Fruit fly (Drosophila melanogaster) whole organism, embryonic: ENCODE data around the gene CG9839.

Source experiments
- Aef1 ChIP-seq: fragments of 200-800 bp; sonication (Bioruptor generic); IDR thresholded peaks from 3 replicates; pipeline ENCODE4 v1.3.6; 2022; ENCODE audit warnings: missing biosample characterization, missing genetic modification characterization
- Atf3 ChIP-seq: fragments of 200-800 bp; sonication (Bioruptor generic); optimal IDR thresholded peaks from 3 replicates; lab custom pipeline; 2016; ENCODE audit warnings: missing biosample characterization, missing genetic modification characterization
- Atf6 ChIP-seq: fragments of 200-800 bp; sonication (Bioruptor generic); IDR thresholded peaks from 2 replicates; pipeline ENCODE4 v1.3.6; 2022; ENCODE audit warnings: missing biosample characterization, missing genetic modification characterization
- CG10147 ChIP-seq: fragments of 200-800 bp; sonication (Bioruptor generic); optimal IDR thresholded peaks from 2 replicates; lab custom pipeline; 2019; ENCODE audit warnings: missing biosample characterization, mild to moderate bottlenecking, missing genetic modification characterization, moderate library complexity
- CG10366 ChIP-seq: fragments of 200-800 bp; sonication (Bioruptor generic); IDR thresholded peaks from 2 replicates; pipeline ENCODE4 v1.3.6; 2022; ENCODE audit warnings: missing biosample characterization, missing genetic modification characterization
- CG10979 ChIP-seq: fragments of 200-800 bp; sonication (Bioruptor generic); optimal IDR thresholded peaks from 2 replicates; lab custom pipeline; 2018; ENCODE audit warnings: missing biosample characterization, mild to moderate bottlenecking, missing genetic modification characterization, moderate library complexity
- CG11398 ChIP-seq: fragments of 200-800 bp; sonication (Bioruptor generic); optimal IDR thresholded peaks from 2 replicates; lab custom pipeline; 2016; ENCODE audit warnings: missing biosample characterization, missing genetic modification characterization
- CG12104 ChIP-seq: fragments of 200-800 bp; sonication (Bioruptor generic); optimal IDR thresholded peaks from 3 replicates; lab custom pipeline; 2016; ENCODE audit warnings: missing biosample characterization, missing genetic modification characterization
- CG12236 ChIP-seq: fragments of 200-800 bp; sonication (Bioruptor generic); optimal IDR thresholded peaks from 2 replicates; lab custom pipeline; 2016; ENCODE audit warnings: missing biosample characterization, missing genetic modification characterization
- CG12299 ChIP-seq: fragments of 200-800 bp; sonication (Bioruptor generic); optimal IDR thresholded peaks from 2 replicates; lab custom pipeline; 2018; ENCODE audit warnings: missing biosample characterization, mild to moderate bottlenecking, missing genetic modification characterization
- CG13775 ChIP-seq: fragments of 200-800 bp; sonication (Bioruptor generic); optimal IDR thresholded peaks from 3 replicates; lab custom pipeline; 2017; ENCODE audit warnings: missing biosample characterization, mild to moderate bottlenecking, missing genetic modification characterization
- CG15601 ChIP-seq: fragments of 200-800 bp; sonication (Bioruptor generic); optimal IDR thresholded peaks from 3 replicates; lab custom pipeline; 2019; ENCODE audit warnings: missing biosample characterization, mild to moderate bottlenecking, missing genetic modification characterization, moderate library complexity
- CG17186 ChIP-seq: fragments of 200-800 bp; sonication (Bioruptor generic); optimal IDR thresholded peaks from 3 replicates; lab custom pipeline; 2017; ENCODE audit warnings: missing biosample characterization, missing genetic modification reagents, missing genetic modification characterization
- CG17568 ChIP-seq: fragments of 200-800 bp; sonication (Bioruptor generic); optimal IDR thresholded peaks from 2 replicates; lab custom pipeline; 2018; ENCODE audit warnings: missing biosample characterization, mild to moderate bottlenecking, missing genetic modification characterization, moderate library complexity
- CG18764 ChIP-seq: fragments of 200-800 bp; sonication (Bioruptor generic); optimal IDR thresholded peaks from 3 replicates; lab custom pipeline; 2016; ENCODE audit warnings: missing biosample characterization, missing genetic modification characterization
- CG2116 ChIP-seq: fragments of 200-800 bp; sonication (Bioruptor generic); optimal IDR thresholded peaks from 3 replicates; lab custom pipeline; 2018; ENCODE audit warnings: missing biosample characterization, mild to moderate bottlenecking, missing genetic modification characterization
- CG2129 ChIP-seq: fragments of 200-800 bp; sonication (Bioruptor generic); IDR thresholded peaks from 2 replicates; pipeline ENCODE4 v1.3.6; 2022; ENCODE audit warnings: missing biosample characterization, missing genetic modification characterization; ENCODE audit not compliant: partially characterized antibody
- CG42726 ChIP-seq: fragments of 200-800 bp; sonication (Bioruptor generic); IDR thresholded peaks from 2 replicates; pipeline ENCODE4 v1.3.6; 2022; ENCODE audit warnings: missing biosample characterization, missing genetic modification characterization; ENCODE audit not compliant: partially characterized antibody
- CG4730 ChIP-seq: fragments of 200-800 bp; sonication (Bioruptor generic); IDR thresholded peaks from 2 replicates; pipeline ENCODE4 v1.3.6; 2022; ENCODE audit warnings: missing biosample characterization, missing genetic modification characterization
- CG5245 ChIP-seq: fragments of 200-800 bp; sonication (Bioruptor generic); optimal IDR thresholded peaks from 3 replicates; lab custom pipeline; 2016; ENCODE audit warnings: missing biosample characterization, missing genetic modification characterization
- CG6654 ChIP-seq: fragments of 200-800 bp; sonication (Bioruptor generic); optimal IDR thresholded peaks from 2 replicates; lab custom pipeline; 2017; ENCODE audit warnings: missing biosample characterization, mild to moderate bottlenecking, missing genetic modification characterization
- CG7271 ChIP-seq: fragments of 200-800 bp; sonication (Bioruptor generic); optimal IDR thresholded peaks from 2 replicates; lab custom pipeline; 2018; ENCODE audit warnings: missing biosample characterization, mild to moderate bottlenecking, missing genetic modification characterization, moderate library complexity
- CG7745 ChIP-seq: fragments of 200-800 bp; sonication (Bioruptor generic); optimal IDR thresholded peaks from 2 replicates; lab custom pipeline; 2018; ENCODE audit warnings: missing biosample characterization, mild to moderate bottlenecking, missing genetic modification characterization, moderate library complexity
- CG7839 ChIP-seq: fragments of 200-800 bp; sonication (Bioruptor generic); optimal IDR thresholded peaks from 3 replicates; lab custom pipeline; 2018; ENCODE audit warnings: missing biosample characterization, mild to moderate bottlenecking, missing genetic modification characterization, moderate library complexity
- D19A ChIP-seq: fragments of 200-800 bp; optimal IDR thresholded peaks from 3 replicates; lab custom pipeline; 2019; ENCODE audit warnings: missing biosample characterization, mild to moderate bottlenecking, missing genetic modification characterization, moderate library complexity
- Dp ChIP-seq: fragments of 200-800 bp; sonication (Bioruptor generic); optimal IDR thresholded peaks from 2 replicates; lab custom pipeline; 2018; ENCODE audit warnings: missing biosample characterization, mild to moderate bottlenecking, missing genetic modification characterization, moderate library complexity
- E2f2 ChIP-seq: fragments of 200-800 bp; sonication (Bioruptor generic); IDR thresholded peaks from 2 replicates; pipeline ENCODE4 v1.3.6; 2022; ENCODE audit warnings: missing biosample characterization, missing genetic modification characterization
- Ets65A ChIP-seq: fragments of 200-800 bp; sonication (Bioruptor generic); peaks from one replicate; lab custom pipeline; 2016; ENCODE audit warnings: missing biosample characterization, missing genetic modification characterization
- Ets97D ChIP-seq: fragments of 200-800 bp; sonication (Bioruptor generic); optimal IDR thresholded peaks from 3 replicates; lab custom pipeline; 2016; ENCODE audit warnings: missing biosample characterization, missing genetic modification characterization
- Hr78 ChIP-seq, 2 experiments: fragments of 200-800 bp in 1 of 2; fragments of >200 bp in 1 of 2; sonication (Bioruptor generic) in 1 of 2; optimal IDR thresholded peaks; 2 replicates each; lab custom pipeline; 2017 to 2019; ENCODE audit warnings: missing biosample characterization in 2 of 2, missing genetic modification characterization in 2 of 2, mild to moderate bottlenecking in 1 of 2, moderate library complexity in 1 of 2
- Kr ChIP-seq: fragments of 200-800 bp; sonication (Bioruptor generic); optimal IDR thresholded peaks from 2 replicates; lab custom pipeline; 2017; ENCODE audit warnings: missing biosample characterization, mild to moderate bottlenecking, missing genetic modification characterization
- Rfx ChIP-seq: fragments of 200-800 bp; sonication (Bioruptor generic); IDR thresholded peaks from 2 replicates; pipeline ENCODE4 v1.3.6; 2022; ENCODE audit warnings: missing biosample characterization, missing genetic modification characterization
- Rx ChIP-seq: fragments of 200-800 bp; sonication (Bioruptor generic); IDR thresholded peaks from 2 replicates; pipeline ENCODE4 v1.3.6; 2022; ENCODE audit warnings: missing biosample characterization, missing genetic modification characterization
- Six4 ChIP-seq: fragments of 200-800 bp; sonication (Bioruptor generic); optimal IDR thresholded peaks from 2 replicates; lab custom pipeline; 2016; ENCODE audit warnings: missing biosample characterization, missing genetic modification characterization
- az2 ChIP-seq: fragments of 200-800 bp; sonication (Bioruptor generic); optimal IDR thresholded peaks from 3 replicates; lab custom pipeline; 2016; ENCODE audit warnings: missing biosample characterization, missing genetic modification characterization
- bigmax ChIP-seq: fragments of 200-800 bp; sonication (Bioruptor generic); optimal IDR thresholded peaks from 2 replicates; lab custom pipeline; 2018; ENCODE audit warnings: missing biosample characterization, mild to moderate bottlenecking, missing genetic modification characterization
- chif ChIP-seq, 2 experiments: fragments of 200-800 bp; sonication (Bioruptor generic); optimal IDR thresholded peaks; 3 replicates each; lab custom pipeline; 2016; ENCODE audit warnings: missing biosample characterization in 2 of 2, missing genetic modification characterization in 2 of 2
- eve ChIP-seq, 2 experiments: fragments of >200 bp; optimal IDR thresholded peaks; 2 replicates each; lab custom pipeline; 2017; ENCODE audit warnings: missing biosample characterization in 2 of 2, missing genetic modification characterization in 2 of 2
- grn ChIP-seq: fragments of 200-800 bp; sonication (Bioruptor generic); optimal IDR thresholded peaks from 3 replicates; lab custom pipeline; 2017; ENCODE audit warnings: missing biosample characterization, missing genetic modification characterization
- jumu ChIP-seq: fragments of 200-800 bp; sonication (Bioruptor generic); optimal IDR thresholded peaks from 3 replicates; lab custom pipeline; 2016; ENCODE audit warnings: missing biosample characterization, missing genetic modification characterization
- lbe ChIP-seq: fragments of 200-800 bp; sonication (Bioruptor generic); optimal IDR thresholded peaks from 2 replicates; lab custom pipeline; 2016; ENCODE audit warnings: missing biosample characterization, mild to moderate bottlenecking, missing genetic modification characterization
- lilli ChIP-seq: fragments of 200-800 bp; sonication (Bioruptor generic); optimal IDR thresholded peaks from 3 replicates; lab custom pipeline; 2016; ENCODE audit warnings: missing biosample characterization, missing genetic modification characterization
- nau ChIP-seq: fragments of 200-800 bp; sonication (Bioruptor generic); optimal IDR thresholded peaks from 3 replicates; lab custom pipeline; 2017; ENCODE audit warnings: missing biosample characterization, mild to moderate bottlenecking, missing genetic modification characterization, missing genetic modification reagents
- ro ChIP-seq: fragments of 200-800 bp; sonication (Bioruptor generic); IDR thresholded peaks from 2 replicates; pipeline ENCODE4 v1.3.6; 2022; ENCODE audit warnings: missing biosample characterization, missing genetic modification characterization
- scrt ChIP-seq: fragments of 200-800 bp; sonication (Bioruptor generic); optimal IDR thresholded peaks from 2 replicates; lab custom pipeline; 2018; ENCODE audit warnings: missing biosample characterization, mild to moderate bottlenecking, missing genetic modification characterization, moderate library complexity
- sima ChIP-seq: fragments of 200-800 bp; sonication (Bioruptor generic); optimal IDR thresholded peaks from 2 replicates; lab custom pipeline; 2016; ENCODE audit warnings: missing biosample characterization, missing genetic modification characterization
- ssp ChIP-seq: fragments of 200-800 bp; sonication (Bioruptor generic); IDR thresholded peaks from 2 replicates; pipeline ENCODE4 v1.3.6; 2022; ENCODE audit warnings: missing biosample characterization, missing genetic modification characterization
- stc ChIP-seq: fragments of 200-800 bp; sonication (Bioruptor generic); IDR thresholded peaks from 2 replicates; pipeline ENCODE4 v1.3.6; 2022; ENCODE audit warnings: missing biosample characterization, missing genetic modification characterization
- tap ChIP-seq: fragments of 200-800 bp; optimal IDR thresholded peaks from 3 replicates; lab custom pipeline; 2019; ENCODE audit warnings: missing biosample characterization, mild to moderate bottlenecking, missing genetic modification characterization, moderate library complexity
- zen2 ChIP-seq: fragments of 200-800 bp; sonication (Bioruptor generic); IDR thresholded peaks from 3 replicates; pipeline ENCODE4 v1.3.6; 2022; ENCODE audit warnings: missing biosample characterization, missing genetic modification characterization; ENCODE audit not compliant: partially characterized antibody

The CG9839 gene

DNA sequence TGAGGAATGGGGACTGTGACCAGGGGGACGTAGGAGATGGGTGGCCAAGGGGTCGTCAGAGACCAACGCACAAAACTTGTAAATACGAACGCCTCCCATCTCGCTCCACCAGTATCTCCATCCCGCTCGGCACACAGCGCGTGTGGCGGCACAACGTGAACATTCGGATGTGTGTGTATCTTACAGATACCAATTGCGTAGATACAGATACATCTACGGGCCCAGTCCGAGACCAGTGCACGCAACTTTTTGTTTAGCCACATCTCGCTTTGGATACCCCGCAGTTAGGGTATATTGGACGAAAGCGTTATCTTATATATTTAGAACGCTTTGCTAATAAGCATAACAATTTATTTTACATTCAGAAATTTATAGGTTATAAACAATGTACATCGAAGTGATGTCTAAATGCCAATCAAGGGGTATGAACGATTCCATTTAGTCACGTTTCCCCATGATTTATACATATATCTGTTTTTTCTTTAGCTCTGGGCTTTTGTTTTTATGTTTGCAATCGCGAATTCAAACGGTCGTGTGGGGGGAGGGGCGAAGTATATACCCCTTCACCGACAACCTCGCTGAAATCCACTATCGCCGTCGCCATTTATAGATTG lies 5.8 kb upstream of the CG9839 start (continued):
- TF ChIP-seq E2f2 (peak; percentile 88), Aef1 (GFP tag; lab: Robert Waterston, UW) (peak; percentile 99), bigmax (GFP tag; lab: Kevin White, UChicago) (peak; percentile 90), Ets65A (GFP tag; lab: Kevin White, UChicago) (peak; percentile 100), CG4730 (peak; percentile 98), nau (GFP tag; lab: Kevin White, UChicago) (peak; percentile 99), Six4 (GFP tag; lab: Kevin White, UChicago) (peak; percentile 98), CG2116 (peak; percentile 81), ro (GFP tag; lab: Robert Waterston, UW) (peak; percentile 95), Hr78 (GFP tag; optimal IDR thresholded peaks at IDR 0.05; lab: Kevin White, UChicago) (peak in 1 of 2 experiments; percentile 85), jumu (GFP tag; lab: Kevin White, UChicago) (peak; percentile 98), lbe (GFP tag; lab: Kevin White, UChicago) (peak; percentile 98), Dp (GFP tag; lab: Kevin White, UChicago) (peak; percentile 37), CG42726 (GFP tag; lab: Robert Waterston, UW) (0 out of 2 replicates have a peak, but pooled peaks have one; percentile 26), Rfx (GFP tag; lab: Robert Waterston, UW) (peak; percentile 99), CG15601 (peak; percentile 97), CG12236 (GFP tag; lab: Kevin White, UChicago) (peak; percentile 98), lilli (GFP tag; lab: Kevin White, UChicago) (peak; percentile 100), CG18764 (peak; percentile 97), CG5245 (GFP tag; lab: Kevin White, UChicago) (peak; percentile 98), Rx (peak; percentile 98), CG12104 (GFP tag; lab: Kevin White, UChicago) (peak; percentile 99), CG11398 (GFP tag; lab: Kevin White, UChicago) (peak; percentile 97), CG12299 (tag; lab: Kevin White, UChicago) (peak; percentile 98), D19A (tag; lab: Kevin White, UChicago) (peak; percentile 96), Atf3 (GFP tag; lab: Kevin White, UChicago) (peak; percentile 98), CG2129 (GFP tag; lab: Robert Waterston, UW) (no peak), CG6654 (GFP tag; lab: Kevin White, UChicago) (peak; percentile 92), CG7839 (tag; lab: Kevin White, UChicago) (peak; percentile 99), eve (GFP tag; optimal IDR thresholded peaks at IDR 0.05; lab: Kevin White, UChicago) (peak in 1 of 2 experiments; percentile 99), CG17186 (peak; percentile 87), CG17568 (GFP tag; lab: Kevin White, UChicago) (peak; percentile 98), sima (GFP tag; lab: Kevin White, UChicago) (peak; percentile 96), Ets97D (GFP tag; lab: Kevin White, UChicago) (peak; percentile 93), CG7745 (tag; lab: Kevin White, UChicago) (peak; percentile 89), Kr (GFP tag; lab: Kevin White, UChicago) (peak; percentile 31), ssp (GFP tag; lab: Robert Waterston, UW) (peak; percentile 92), chif (GFP tag; optimal IDR thresholded peaks at IDR 0.05; lab: Kevin White, UChicago) (peak; percentile 98 to 99), CG10366 (peak; percentile 99), zen2 (no peak), az2 (peak; percentile 99), tap (tag; lab: Kevin White, UChicago) (peak; percentile 99), CG10147 (GFP tag; lab: Kevin White, UChicago) (peak; percentile 99), stc (peak; percentile 98), scrt (GFP tag; lab: Kevin White, UChicago) (peak; percentile 98), CG10979 (tag; lab: Kevin White, UChicago) (peak; percentile 98), CG13775 (GFP tag; lab: Kevin White, UChicago) (peak; percentile 97), grn (GFP tag; lab: Kevin White, UChicago) (peak; percentile 86), CG7271 (tag; lab: Kevin White, UChicago) (peak; percentile 87), Atf6 (peak; percentile 99)
